Fruit fly (Drosophila melanogaster) whole organism, prepupa: ENCODE measurements around the gene Dus3.

Experiments used
- CG10631 ChIP-seq: fragments of 200-800 bp; sonication (Bioruptor generic); optimal IDR thresholded peaks from 2 replicates; lab custom pipeline; 2016; ENCODE audit warnings: missing biosample characterization, missing genetic modification characterization
- CG4318 ChIP-seq: fragments of 200-800 bp; sonication (Bioruptor generic); optimal IDR thresholded peaks from 3 replicates; lab custom pipeline; 2017; ENCODE audit warnings: missing biosample characterization, mild to moderate bottlenecking, missing genetic modification characterization
- CG8632 ChIP-seq: fragments of 200-800 bp; sonication (Bioruptor generic); optimal IDR thresholded peaks from 3 replicates; lab custom pipeline; 2016; ENCODE audit warnings: missing biosample characterization, missing genetic modification characterization
- Met ChIP-seq: fragments of 200-800 bp; sonication (Bioruptor generic); optimal IDR thresholded peaks from 3 replicates; lab custom pipeline; 2016; ENCODE audit warnings: missing biosample characterization, missing genetic modification characterization
- Smox ChIP-seq: fragments of 200-800 bp; sonication (Bioruptor generic); optimal IDR thresholded peaks from 3 replicates; lab custom pipeline; 2016; ENCODE audit warnings: missing biosample characterization, missing genetic modification characterization
- Sox102F ChIP-seq: fragments of 200-800 bp; sonication (Bioruptor generic); optimal IDR thresholded peaks from 2 replicates; lab custom pipeline; 2016; ENCODE audit warnings: missing biosample characterization, mild to moderate bottlenecking, missing genetic modification characterization

dm6 chr2L:19764581-19765136, 6.0 kb downstream of the Dus3 start:
- TF ChIP-seq Smox (GFP tag; lab: Kevin White, UChicago), result no peak
- no peak for TF ChIP-seq Met (GFP tag; lab: Kevin White, UChicago)
- TF ChIP-seq CG10631 (GFP tag; lab: Kevin White, UChicago), result no peak
- TF ChIP-seq CG4318 (GFP tag; lab: Kevin White, UChicago), result no peak
- no peak for TF ChIP-seq Sox102F (GFP tag; lab: Kevin White, UChicago)
- TF ChIP-seq CG8632 (GFP tag; lab: Kevin White, UChicago), result peak; percentile 39
